Worm (Caenorhabditis elegans) whole organism, late embryonic: ENCODE data around the gene F43G6.8.

ENCODE experiments used
- ceh-48 ChIP-seq: sonication (generic microtip); optimal IDR thresholded peaks from 2 replicates; lab custom pipeline; 2016; ENCODE audit warnings: missing genetic modification characterization, inconsistent platforms, missing compliant biosample characterization
- pqm-1 ChIP-seq: sonication (generic microtip); optimal IDR thresholded peaks from 2 replicates; lab custom pipeline; 2016; ENCODE audit warnings: missing genetic modification characterization, missing compliant biosample characterization
- syd-9 ChIP-seq: sonication (generic microtip); optimal IDR thresholded peaks from 2 replicates; lab custom pipeline; 2016; ENCODE audit warnings: mild to moderate bottlenecking, missing genetic modification characterization, moderate library complexity, missing compliant biosample characterization
- unc-55 ChIP-seq: sonication (generic microtip); optimal IDR thresholded peaks from 2 replicates; lab custom pipeline; 2017; ENCODE audit warnings: missing biosample characterization, missing genetic modification reagents, missing genetic modification characterization

DNA sequence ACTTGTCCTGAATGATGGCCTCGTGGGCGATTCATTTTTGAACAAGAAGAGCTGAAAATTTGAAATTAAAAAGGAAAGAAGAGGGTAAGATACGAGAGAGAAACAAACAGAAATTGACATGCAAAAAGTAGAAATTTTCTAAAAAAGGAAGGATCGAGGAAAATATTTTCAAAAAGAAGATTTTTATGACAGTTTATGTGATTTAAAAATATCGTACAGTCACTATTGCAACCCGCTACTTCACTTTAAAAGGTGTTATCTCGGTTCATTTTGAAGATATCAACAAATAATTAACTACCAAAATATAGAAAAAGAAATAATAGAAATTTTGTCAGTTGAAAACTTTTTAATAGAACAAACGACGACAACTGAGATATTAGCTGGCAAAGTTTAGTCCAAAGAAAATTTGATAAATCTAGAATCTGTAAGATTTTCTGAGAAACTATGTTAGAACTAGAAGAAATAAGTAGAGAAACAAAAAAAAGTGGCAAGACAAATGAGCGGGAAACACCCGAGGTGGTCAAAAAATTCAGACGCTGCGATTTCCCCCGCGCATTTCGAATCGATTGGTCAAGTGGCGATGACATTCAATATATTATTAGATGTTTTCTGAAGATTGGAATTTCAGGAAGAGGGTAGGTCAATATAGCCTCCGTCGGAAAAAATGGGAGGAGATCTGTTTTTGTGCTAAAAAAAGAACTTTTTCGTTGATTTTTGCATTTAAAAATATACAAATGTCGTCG, 9.8 kb upstream of the F43G6.8 start, which contains the start of gene Y6D1A.1:
- TF ChIP-seq ceh-48 (tag; lab: Kevin White, UChicago), result no peak
- no peak for TF ChIP-seq unc-55 (GFP tag; lab: Kevin White, UChicago)
- TF ChIP-seq pqm-1 (tag; lab: Kevin White, UChicago), result no peak
- TF ChIP-seq syd-9 (tag; lab: Kevin White, UChicago), result no peak
